Fruit fly (Drosophila melanogaster) whole organism, embryonic: ENCODE data around the gene CG31231.

Experiments
- Atf6 ChIP-seq: fragments of 200-800 bp; sonication (Bioruptor generic); IDR thresholded peaks from 2 replicates; pipeline ENCODE4 v1.3.6; 2022; ENCODE audit warnings: missing biosample characterization, missing genetic modification characterization
- CG10147 ChIP-seq: fragments of 200-800 bp; sonication (Bioruptor generic); optimal IDR thresholded peaks from 2 replicates; lab custom pipeline; 2019; ENCODE audit warnings: missing biosample characterization, mild to moderate bottlenecking, missing genetic modification characterization, moderate library complexity
- CG11695 ChIP-seq: fragments of 200-800 bp; sonication (Bioruptor generic); IDR thresholded peaks from 3 replicates; pipeline ENCODE4 v1.3.6; 2022; ENCODE audit warnings: missing biosample characterization, missing genetic modification characterization
- CG12236 ChIP-seq: fragments of 200-800 bp; sonication (Bioruptor generic); optimal IDR thresholded peaks from 2 replicates; lab custom pipeline; 2016; ENCODE audit warnings: missing biosample characterization, missing genetic modification characterization
- CG12391 ChIP-seq: fragments of 200-800 bp; sonication (Bioruptor generic); optimal IDR thresholded peaks from 3 replicates; lab custom pipeline; 2018; ENCODE audit warnings: missing biosample characterization, mild to moderate bottlenecking, missing genetic modification characterization, moderate library complexity
- CG13424 ChIP-seq: fragments of 200-800 bp; sonication (Bioruptor generic); optimal IDR thresholded peaks from 2 replicates; lab custom pipeline; 2019; ENCODE audit warnings: missing biosample characterization, mild to moderate bottlenecking, missing genetic modification characterization, moderate library complexity
- CG14860 ChIP-seq: fragments of 200-800 bp; sonication (Bioruptor generic); IDR thresholded peaks from 3 replicates; pipeline ENCODE4 v1.3.6; 2022; ENCODE audit warnings: missing biosample characterization, missing genetic modification characterization; ENCODE audit not compliant: partially characterized antibody
- CG1603 ChIP-seq: fragments of 200-800 bp; sonication (Bioruptor generic); optimal IDR thresholded peaks from 2 replicates; lab custom pipeline; 2019; ENCODE audit warnings: missing biosample characterization, mild to moderate bottlenecking, missing genetic modification characterization, moderate library complexity
- CG1647 ChIP-seq: fragments of 200-800 bp; sonication (Bioruptor generic); optimal IDR thresholded peaks from 3 replicates; lab custom pipeline; 2016; ENCODE audit warnings: missing biosample characterization, missing genetic modification characterization
- CG17328 ChIP-seq: fragments of 200-800 bp; sonication (Bioruptor generic); IDR thresholded peaks from 2 replicates; pipeline ENCODE4 v1.3.6; 2022; ENCODE audit warnings: missing biosample characterization, missing genetic modification characterization
- CG17361 ChIP-seq: fragments of 200-800 bp; sonication (Bioruptor generic); IDR thresholded peaks from 3 replicates; pipeline ENCODE4 v1.3.6; 2022; ENCODE audit warnings: missing biosample characterization, missing genetic modification characterization
- CG2120 ChIP-seq: fragments of 200-800 bp; sonication (Bioruptor generic); optimal IDR thresholded peaks from 3 replicates; lab custom pipeline; 2016; ENCODE audit warnings: missing biosample characterization, missing genetic modification characterization
- CG2678 ChIP-seq: fragments of 200-800 bp; sonication (Bioruptor generic); optimal IDR thresholded peaks from 3 replicates; lab custom pipeline; 2019; ENCODE audit warnings: missing biosample characterization, mild to moderate bottlenecking, missing genetic modification characterization, moderate library complexity
- CG2712 ChIP-seq: fragments of 200-800 bp; optimal IDR thresholded peaks from 3 replicates; lab custom pipeline; 2019; ENCODE audit warnings: missing biosample characterization, mild to moderate bottlenecking, missing genetic modification characterization, moderate library complexity
- CG2875 ChIP-seq: fragments of 200-800 bp; sonication (Bioruptor generic); optimal IDR thresholded peaks from 2 replicates; lab custom pipeline; 2017; ENCODE audit warnings: missing biosample characterization, mild to moderate bottlenecking, missing genetic modification characterization, missing genetic modification reagents
- CG2889 ChIP-seq: fragments of 200-800 bp; sonication (Bioruptor generic); IDR thresholded peaks from 3 replicates; pipeline ENCODE4 v1.3.6; 2022; ENCODE audit warnings: missing biosample characterization, missing genetic modification characterization
- CG32772 ChIP-seq: fragments of 200-800 bp; sonication (Bioruptor generic); IDR thresholded peaks from 2 replicates; pipeline ENCODE4 v1.3.6; 2022; ENCODE audit warnings: missing biosample characterization, missing genetic modification characterization
- CG4282 ChIP-seq: fragments of 200-800 bp; sonication (Bioruptor generic); optimal IDR thresholded peaks from 2 replicates; lab custom pipeline; 2016; ENCODE audit warnings: missing biosample characterization, missing genetic modification characterization
- CG5180 ChIP-seq: fragments of 200-800 bp; sonication (Bioruptor generic); optimal IDR thresholded peaks from 3 replicates; lab custom pipeline; 2017; ENCODE audit warnings: missing biosample characterization, missing genetic modification characterization, mild to moderate bottlenecking, moderate library complexity, missing genetic modification reagents
- CG8281 ChIP-seq: fragments of 200-800 bp; sonication (Bioruptor generic); optimal IDR thresholded peaks from 2 replicates; lab custom pipeline; 2018; ENCODE audit warnings: missing biosample characterization, mild to moderate bottlenecking, missing genetic modification characterization, moderate library complexity
- CkIIα-i1 ChIP-seq: fragments of 200-800 bp; sonication (Bioruptor generic); IDR thresholded peaks from 2 replicates; pipeline ENCODE4 v1.3.6; 2022; ENCODE audit warnings: missing biosample characterization, missing genetic modification characterization
- Doc3 ChIP-seq: fragments of 200-800 bp; sonication (Bioruptor generic); IDR thresholded peaks from 3 replicates; pipeline ENCODE4 v1.3.6; 2022; ENCODE audit warnings: missing biosample characterization, missing genetic modification characterization; ENCODE audit not compliant: partially characterized antibody
- Drgx ChIP-seq: fragments of 200-800 bp; sonication (Bioruptor generic); IDR thresholded peaks from 2 replicates; pipeline ENCODE4 v1.3.6; 2022; ENCODE audit warnings: missing biosample characterization, missing genetic modification characterization
- Ets65A ChIP-seq: fragments of 200-800 bp; sonication (Bioruptor generic); peaks from one replicate; lab custom pipeline; 2016; ENCODE audit warnings: missing biosample characterization, missing genetic modification characterization
- H2.0 ChIP-seq: fragments of 200-800 bp; sonication (Bioruptor generic); IDR thresholded peaks from 2 replicates; pipeline ENCODE4 v1.3.6; 2022; ENCODE audit warnings: missing biosample characterization, missing genetic modification characterization
- HLH3B ChIP-seq: fragments of 200-800 bp; sonication (Bioruptor generic); IDR thresholded peaks from 2 replicates; pipeline ENCODE4 v1.3.6; 2022; ENCODE audit warnings: missing biosample characterization, missing genetic modification characterization
- MESR4 ChIP-seq: fragments of 200-800 bp; sonication (Bioruptor generic); optimal IDR thresholded peaks from 2 replicates; lab custom pipeline; 2018; ENCODE audit warnings: missing biosample characterization, mild to moderate bottlenecking, missing genetic modification characterization, moderate library complexity
- Myb ChIP-seq: fragments of 200-800 bp; sonication (Bioruptor generic); optimal IDR thresholded peaks from 2 replicates; lab custom pipeline; 2016; ENCODE audit warnings: missing biosample characterization, missing genetic modification characterization
- Neu2 ChIP-seq: fragments of 200-800 bp; sonication (Bioruptor generic); optimal IDR thresholded peaks from 3 replicates; lab custom pipeline; 2016; ENCODE audit warnings: missing biosample characterization, missing genetic modification characterization, borderline replicate concordance
- Nf-YA ChIP-seq: fragments of 200-800 bp; sonication (Bioruptor generic); IDR thresholded peaks from 2 replicates; pipeline ENCODE4 v1.3.6; 2022; ENCODE audit warnings: missing biosample characterization, missing genetic modification characterization
- Opbp ChIP-seq: fragments of 200-800 bp; sonication (Bioruptor generic); IDR thresholded peaks from 3 replicates; pipeline ENCODE4 v1.3.6; 2022; ENCODE audit warnings: missing biosample characterization, missing genetic modification characterization; ENCODE audit not compliant: partially characterized antibody
- Stat92E ChIP-seq, 3 experiments: fragments of >200 bp in 2 of 3; fragments of 200-800 bp in 1 of 3; sonication (Bioruptor generic) in 1 of 3; optimal IDR thresholded peaks; 2 replicates each; lab custom pipeline; 2017 to 2019; ENCODE audit warnings: missing biosample characterization in 3 of 3, missing genetic modification characterization in 3 of 3, mild to moderate bottlenecking in 1 of 3, moderate library complexity in 1 of 3
- Xbp1 ChIP-seq: fragments of 200-800 bp; sonication (Bioruptor generic); optimal IDR thresholded peaks from 3 replicates; lab custom pipeline; 2016; ENCODE audit warnings: missing biosample characterization, mild to moderate bottlenecking, missing genetic modification characterization
- YL-1 ChIP-seq: fragments of 200-800 bp; sonication (Bioruptor generic); optimal IDR thresholded peaks from 3 replicates; lab custom pipeline; 2017; ENCODE audit warnings: missing biosample characterization, mild to moderate bottlenecking, missing genetic modification characterization
- dmrt99B ChIP-seq: fragments of 200-800 bp; sonication (Bioruptor generic); optimal IDR thresholded peaks from 2 replicates; lab custom pipeline; 2018; ENCODE audit warnings: missing biosample characterization, mild to moderate bottlenecking, missing genetic modification characterization, moderate library complexity
- ewg ChIP-seq: fragments of 200-800 bp; sonication (Bioruptor generic); optimal IDR thresholded peaks from 3 replicates; lab custom pipeline; 2017; ENCODE audit warnings: mild to moderate bottlenecking, missing biosample characterization, missing genetic modification reagents, missing genetic modification characterization
- exex ChIP-seq: fragments of 200-800 bp; sonication (Bioruptor generic); optimal IDR thresholded peaks from 4 replicates; lab custom pipeline; 2018; ENCODE audit warnings: missing biosample characterization, mild to moderate bottlenecking, missing genetic modification characterization, moderate library complexity
- ftz-f1 ChIP-seq: fragments of 200-800 bp; sonication (Bioruptor generic); optimal IDR thresholded peaks from 2 replicates; lab custom pipeline; 2016; ENCODE audit warnings: missing biosample characterization, missing genetic modification characterization
- grau ChIP-seq: fragments of 200-800 bp; optimal IDR thresholded peaks from 3 replicates; lab custom pipeline; 2019; ENCODE audit warnings: missing biosample characterization, mild to moderate bottlenecking, missing genetic modification characterization, moderate library complexity
- her ChIP-seq: fragments of 200-800 bp; sonication (Bioruptor generic); optimal IDR thresholded peaks from 2 replicates; lab custom pipeline; 2016; ENCODE audit warnings: missing biosample characterization, missing genetic modification characterization
- mirr ChIP-seq: fragments of 200-800 bp; sonication (Bioruptor generic); optimal IDR thresholded peaks from 3 replicates; lab custom pipeline; 2018; ENCODE audit warnings: missing biosample characterization, mild to moderate bottlenecking, missing genetic modification characterization
- peb ChIP-seq: fragments of 200-800 bp; sonication (Bioruptor generic); IDR thresholded peaks from 2 replicates; pipeline ENCODE4 v1.3.6; 2022; ENCODE audit warnings: missing biosample characterization, missing genetic modification characterization
- repo ChIP-seq: fragments of 200-800 bp; sonication (Bioruptor generic); optimal IDR thresholded peaks from 2 replicates; lab custom pipeline; 2016; ENCODE audit warnings: missing biosample characterization, missing genetic modification characterization
- row ChIP-seq: fragments of 200-800 bp; sonication (Bioruptor generic); IDR thresholded peaks from 3 replicates; pipeline ENCODE4 v1.3.6; 2022; ENCODE audit warnings: missing biosample characterization, missing genetic modification characterization
- sens ChIP-seq: fragments of 200-800 bp; sonication (Bioruptor generic); peaks from one replicate; lab custom pipeline; 2016; ENCODE audit warnings: missing biosample characterization, missing genetic modification characterization
- slp2 ChIP-seq: fragments of 200-800 bp; sonication (Bioruptor generic); optimal IDR thresholded peaks from 2 replicates; lab custom pipeline; 2016; ENCODE audit warnings: missing biosample characterization, missing genetic modification characterization
- so ChIP-seq: fragments of 200-800 bp; sonication (Bioruptor generic); IDR thresholded peaks from 3 replicates; pipeline ENCODE4 v1.3.6; 2022; ENCODE audit warnings: missing biosample characterization, missing genetic modification characterization
- stwl ChIP-seq: fragments of 200-800 bp; sonication (Bioruptor generic); optimal IDR thresholded peaks from 3 replicates; lab custom pipeline; 2018; ENCODE audit warnings: missing biosample characterization, mild to moderate bottlenecking, missing genetic modification characterization, moderate library complexity
- tin ChIP-seq: fragments of 200-800 bp; sonication (Bioruptor generic); optimal IDR thresholded peaks from 3 replicates; lab custom pipeline; 2016; ENCODE audit warnings: missing biosample characterization, missing genetic modification characterization
- zfh1 ChIP-seq: fragments of 200-800 bp; sonication (Bioruptor generic); IDR thresholded peaks from 3 replicates; pipeline ENCODE4 v1.3.6; 2022; ENCODE audit warnings: missing biosample characterization, missing genetic modification characterization

Gene CG31231

DNA sequence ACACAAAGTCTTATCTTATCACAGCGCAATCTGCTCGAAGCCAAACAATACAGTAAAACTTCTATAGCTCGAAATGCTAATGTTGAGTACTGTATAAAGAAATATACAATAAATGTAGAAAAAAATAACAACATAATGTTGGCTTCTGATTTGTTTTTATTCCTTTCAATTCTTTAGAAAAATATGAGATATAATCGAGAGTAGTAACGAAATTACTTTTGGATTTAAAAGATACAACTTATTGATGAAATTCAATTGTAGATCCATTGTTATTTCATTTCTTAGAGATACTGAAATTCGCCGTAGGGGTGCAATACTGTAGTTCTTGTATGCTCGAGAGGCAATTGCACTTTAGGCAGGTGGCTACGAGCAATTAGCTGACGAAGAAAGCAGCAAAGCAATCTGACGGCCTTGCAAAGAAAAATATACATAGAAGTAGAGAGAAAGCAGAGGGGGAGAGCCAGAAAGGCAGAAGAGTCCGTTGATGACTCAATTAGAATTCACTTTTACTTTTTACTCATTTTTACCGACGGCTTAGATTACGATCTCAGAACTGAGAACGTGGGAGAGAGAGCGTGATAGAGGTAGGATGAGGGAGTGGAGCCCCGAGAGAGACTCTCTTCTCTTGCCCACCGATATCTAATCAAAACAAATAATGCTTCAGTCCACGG is 5.4 kb downstream of the CG31231 start (continued):
- TF ChIP-seq Ets65A: peak; percentile 88
- peak; percentile 43 for TF ChIP-seq ewg (GFP tag; lab: Kevin White, UChicago)
- peak; percentile 67 for TF ChIP-seq CG12391 (tag; lab: Kevin White, UChicago)
- no peak for TF ChIP-seq HLH3B (GFP tag; lab: Robert Waterston, UW)
- TF ChIP-seq CG1647 (GFP tag; lab: Kevin White, UChicago): no peak
- TF ChIP-seq Myb (GFP tag; lab: Kevin White, UChicago): no peak
- TF ChIP-seq CG2875 (GFP tag; lab: Kevin White, UChicago): no peak
- TF ChIP-seq repo (GFP tag; lab: Kevin White, UChicago): no peak
- peak; percentile 40; the same call in 1 of the 3 replicates for TF ChIP-seq zfh1 (GFP tag; lab: Robert Waterston, UW)
- TF ChIP-seq her (GFP tag; lab: Kevin White, UChicago): no peak
- peak; percentile 14 for TF ChIP-seq CG5180 (GFP tag; lab: Kevin White, UChicago)
- TF ChIP-seq Neu2 (GFP tag; lab: Kevin White, UChicago): no peak
- TF ChIP-seq stwl: no peak
- 0 out of 2 replicates have a peak, but pooled peaks have one; percentile 7 for TF ChIP-seq peb (GFP tag; lab: Robert Waterston, UW)
- TF ChIP-seq Doc3 (GFP tag; lab: Robert Waterston, UW): no peak
- TF ChIP-seq CG14860 (GFP tag; lab: Robert Waterston, UW): no peak
- TF ChIP-seq CG8281: peak; percentile 49
- no peak for TF ChIP-seq Stat92E (GFP tag; optimal IDR thresholded peaks at IDR 0.05; lab: Kevin White, UChicago)
- TF ChIP-seq Xbp1 (GFP tag; lab: Kevin White, UChicago): peak; percentile 27
- TF ChIP-seq grau (tag; lab: Kevin White, UChicago): peak; percentile 93
- peak; percentile 5 for TF ChIP-seq tin (GFP tag; lab: Kevin White, UChicago)
- TF ChIP-seq mirr: no peak
- no peak for TF ChIP-seq ftz-f1 (GFP tag; lab: Kevin White, UChicago)
- TF ChIP-seq CG17328 (GFP tag; lab: Robert Waterston, UW): peak; percentile 47; the same call in 1 of the 2 replicates
- peak; percentile 91 for TF ChIP-seq CG2678 (tag; lab: Kevin White, UChicago)
- no peak for TF ChIP-seq H2.0 (GFP tag; lab: Robert Waterston, UW)
- peak; percentile 67 for TF ChIP-seq CG13424
- peak; percentile 27 for TF ChIP-seq slp2
- TF ChIP-seq CG1603 (tag; lab: Kevin White, UChicago): peak; percentile 39
- no peak for TF ChIP-seq YL-1 (GFP tag; lab: Kevin White, UChicago)
- no peak for TF ChIP-seq Nf-YA (GFP tag; lab: Robert Waterston, UW)
- TF ChIP-seq dmrt99B (tag; lab: Kevin White, UChicago): peak; percentile 80
- no peak for TF ChIP-seq so (GFP tag; lab: Robert Waterston, UW)
- TF ChIP-seq CG32772 (GFP tag; lab: Robert Waterston, UW): no peak
- peak; percentile 91 for TF ChIP-seq sens
- TF ChIP-seq MESR4: no peak
- peak; percentile 38 for TF ChIP-seq Drgx
- no peak for TF ChIP-seq Opbp (GFP tag; lab: Robert Waterston, UW)
- TF ChIP-seq CG12236 (GFP tag; lab: Kevin White, UChicago): no peak
- TF ChIP-seq CkIIα-i1: no peak
- TF ChIP-seq row (GFP tag; lab: Robert Waterston, UW): peak; percentile 65
- peak; percentile 2 for TF ChIP-seq CG2120
- TF ChIP-seq CG17361 (GFP tag; lab: Robert Waterston, UW): peak; percentile 60; the same call in 2 of the 3 replicates
- TF ChIP-seq Atf6 (GFP tag; lab: Robert Waterston, UW): no peak
- no peak for TF ChIP-seq CG10147 (GFP tag; lab: Kevin White, UChicago)
- no peak for TF ChIP-seq exex (tag; lab: Kevin White, UChicago)
- TF ChIP-seq CG11695 (GFP tag; lab: Robert Waterston, UW): no peak; the same call in 2 of the 3 replicates
- no peak for TF ChIP-seq CG4282
- TF ChIP-seq CG2889 (GFP tag; lab: Robert Waterston, UW): no peak
- TF ChIP-seq CG2712 (tag; lab: Kevin White, UChicago): peak; percentile 66
